Worm (Caenorhabditis elegans) whole organism, L2 larva: Measurements from ENCODE around the gene C27H5.6.

ENCODE experiments used
- aly-2 ChIP-seq: fragments of 150-350 bp; optimal IDR thresholded peaks from 2 replicates; lab custom pipeline; 2014; ENCODE audit warnings: missing biosample characterization, missing genetic modification characterization
- ceh-82 ChIP-seq: fragments of 150-350 bp; optimal IDR thresholded peaks from 2 replicates; lab custom pipeline; 2014; ENCODE audit warnings: missing biosample characterization, missing genetic modification characterization
- egl-27 ChIP-seq: sonication (generic microtip); optimal IDR thresholded peaks from 3 replicates; lab custom pipeline; 2017; ENCODE audit warnings: missing biosample characterization, missing genetic modification reagents, missing genetic modification characterization
- elt-3 ChIP-seq: sonication (generic microtip); optimal IDR thresholded peaks from 2 replicates; lab custom pipeline; 2017; ENCODE audit warnings: missing biosample characterization, missing genetic modification characterization
- lsy-2 ChIP-seq, 2 experiments: fragments of 150-350 bp in 1 of 2; sonication (generic microtip) in 1 of 2; optimal IDR thresholded peaks; 2 replicates each; lab custom pipeline; 2014 to 2017; ENCODE audit warnings: missing biosample characterization in 2 of 2, missing genetic modification characterization in 2 of 2
- mbf-1 ChIP-seq: sonication (generic microtip); optimal IDR thresholded peaks from 2 replicates; lab custom pipeline; 2017; ENCODE audit warnings: missing biosample characterization, missing genetic modification characterization
- nhr-11 ChIP-seq: fragments of 150-350 bp; optimal IDR thresholded peaks from 2 replicates; lab custom pipeline; 2014; ENCODE audit warnings: missing biosample characterization, missing genetic modification characterization
- nhr-12 ChIP-seq: fragments of 150-350 bp; optimal IDR thresholded peaks from 2 replicates; lab custom pipeline; 2014; ENCODE audit warnings: missing biosample characterization, missing genetic modification characterization
- nhr-129 ChIP-seq: fragments of 150-350 bp; optimal IDR thresholded peaks from 2 replicates; lab custom pipeline; 2014; ENCODE audit warnings: missing biosample characterization, missing genetic modification characterization
- nhr-237 ChIP-seq: fragments of 150-350 bp; optimal IDR thresholded peaks from 2 replicates; lab custom pipeline; 2014; ENCODE audit warnings: missing biosample characterization, missing genetic modification characterization
- nhr-6 ChIP-seq: fragments of 150-350 bp; optimal IDR thresholded peaks from 2 replicates; lab custom pipeline; 2014; ENCODE audit warnings: missing biosample characterization, missing genetic modification characterization
- unc-55 ChIP-seq: fragments of 150-350 bp; sonication (generic microtip); optimal IDR thresholded peaks from 3 replicates; lab custom pipeline; 2014; ENCODE audit warnings: missing biosample characterization, missing genetic modification reagents, missing genetic modification characterization
- ztf-11 ChIP-seq: sonication (generic microtip); optimal IDR thresholded peaks from 2 replicates; lab custom pipeline; 2017; ENCODE audit warnings: missing biosample characterization, missing genetic modification characterization

- TF ChIP-seq ceh-82 (tag; lab: Kevin White, UChicago), result no peak
- no peak for TF ChIP-seq nhr-12
- no peak for TF ChIP-seq ztf-11
- no peak for TF ChIP-seq elt-3 (tag; lab: Kevin White, UChicago)
- no peak for TF ChIP-seq aly-2 (tag; lab: Kevin White, UChicago)
- TF ChIP-seq nhr-129 (tag; lab: Kevin White, UChicago), result no peak
- TF ChIP-seq lsy-2 (tag; optimal IDR thresholded peaks at IDR 0.05; lab: Kevin White, UChicago), result no peak
- no peak for TF ChIP-seq nhr-11 (tag; lab: Kevin White, UChicago)
- TF ChIP-seq mbf-1, result no peak
- no peak for TF ChIP-seq nhr-6 (tag; lab: Kevin White, UChicago)
- no peak for TF ChIP-seq unc-55 (GFP tag; lab: Kevin White, UChicago)
- no peak for TF ChIP-seq egl-27 (tag; lab: Kevin White, UChicago)
- TF ChIP-seq nhr-237, result no peak
These were observed 16.1 kb upstream of the C27H5.6 start, which contains the start of gene srd-56 for ce11 chrII:7203110-7203509.
